Worm (Caenorhabditis elegans) whole organism, L4/young adult: ENCODE measurements around the gene T01D3.3.

Experiments
- W03F9.2 ChIP-seq: fragments of 150-350 bp; optimal IDR thresholded peaks from 2 replicates; lab custom pipeline; 2014; ENCODE audit warnings: missing biosample characterization, missing genetic modification characterization
- dao-5 ChIP-seq: sonication (generic microtip); optimal IDR thresholded peaks from 2 replicates; lab custom pipeline; 2016; ENCODE audit warnings: missing genotype, missing genetic modification characterization, moderate library complexity, missing compliant biosample characterization
- him-1 ChIP-seq: sonication (generic microtip); optimal IDR thresholded peaks from 2 replicates; lab custom pipeline; 2016; ENCODE audit warnings: missing genotype, missing genetic modification reagents, missing genetic modification characterization, missing compliant biosample characterization

- TF ChIP-seq him-1 (no peak), W03F9.2 (tag; lab: Kevin White, UChicago) (no peak), dao-5 (tag; lab: Kevin White, UChicago) (no peak)
Measured at ce11 chrV:13668337-13668736, 35.7 kb upstream of the T01D3.3 start.
